Worm (Caenorhabditis elegans) whole organism, L4 larva: ENCODE data around the gene gtf-2E2.

Experiments
- F10B5.3 ChIP-seq: sonication (generic microtip); optimal IDR thresholded peaks from 2 replicates; lab custom pipeline; 2016; ENCODE audit warnings: mild to moderate bottlenecking, missing genetic modification characterization, missing compliant biosample characterization
- F49E8.2 ChIP-seq: sonication (generic microtip); optimal IDR thresholded peaks from 2 replicates; lab custom pipeline; 2016; ENCODE audit warnings: missing compliant biosample characterization, mild to moderate bottlenecking, missing genetic modification characterization, borderline replicate concordance
- R02D3.7 ChIP-seq: fragments of 150-350 bp; sonication (generic microtip); optimal IDR thresholded peaks from 3 replicates; lab custom pipeline; 2014; ENCODE audit warnings: missing biosample characterization, missing genetic modification characterization
- Y48G9A.11 ChIP-seq: fragments of 200-800 bp; sonication (Bioruptor generic); IDR thresholded peaks from 2 replicates; pipeline ENCODE4 v1.3.6; 2022; ENCODE audit warnings: missing genetic modification reagents, missing genetic modification characterization, missing compliant biosample characterization
- Y5F2A.4 ChIP-seq: fragments of 200-800 bp; sonication (Bioruptor generic); optimal IDR thresholded peaks from 2 replicates; lab custom pipeline; 2018; ENCODE audit warnings: mild to moderate bottlenecking, missing genetic modification characterization, missing compliant biosample characterization
- ZK546.5 ChIP-seq, 2 experiments: sonication (generic microtip); optimal IDR thresholded peaks; 2 replicates each; lab custom pipeline; 2017; ENCODE audit warnings: missing biosample characterization in 2 of 2, missing genetic modification characterization in 2 of 2
- aha-1 ChIP-seq: fragments of 150-350 bp; peaks from one replicate; lab custom pipeline; 2014; ENCODE audit warnings: missing biosample characterization, missing genetic modification characterization
- ama-1 ChIP-seq: fragments of 150-350 bp; optimal IDR thresholded peaks from 2 replicates; lab custom pipeline; 2014; ENCODE audit warnings: inconsistent platforms, mixed read lengths
- arid-1 ChIP-seq: fragments of 200-800 bp; sonication (Bioruptor generic); conservative IDR thresholded peaks from 2 replicates; pipeline ENCODE4 v1.3.6; 2022; ENCODE audit warnings: missing genetic modification reagents, missing genetic modification characterization, missing compliant biosample characterization
- ceh-28 ChIP-seq: fragments of 150-350 bp; optimal IDR thresholded peaks from 2 replicates; lab custom pipeline; 2014; ENCODE audit warnings: missing biosample characterization, missing genetic modification reagents, missing genetic modification characterization
- ceh-62 ChIP-seq: sonication (generic microtip); optimal IDR thresholded peaks from 2 replicates; lab custom pipeline; 2017; ENCODE audit warnings: missing biosample characterization, missing genetic modification characterization
- ces-1 ChIP-seq: fragments of 150-350 bp; sonication (generic microtip); optimal IDR thresholded peaks from 4 replicates; lab custom pipeline; 2014; ENCODE audit warnings: missing biosample characterization, missing genetic modification reagents, missing genetic modification characterization
- cey-2 ChIP-seq: sonication (generic microtip); optimal IDR thresholded peaks from 3 replicates; lab custom pipeline; 2017; ENCODE audit warnings: missing genetic modification characterization, mild to moderate bottlenecking, missing compliant biosample characterization, antibody characterized with exemption, borderline replicate concordance; ENCODE audit not compliant: insufficient read depth
- daf-12 ChIP-seq: fragments of 150-350 bp; optimal IDR thresholded peaks from 2 replicates; lab custom pipeline; 2014; ENCODE audit warnings: missing biosample characterization, missing genetic modification reagents, missing genetic modification characterization
- daf-16 ChIP-seq, 3 experiments: sonication (generic microtip); optimal IDR thresholded peaks; 2 replicates each; lab custom pipeline; 2016 to 2017; ENCODE audit warnings: missing genetic modification characterization in 3 of 3, missing genetic modification reagents in 3 of 3, mild to moderate bottlenecking in 2 of 3, missing compliant biosample characterization in 2 of 3, missing biosample characterization in 1 of 3, moderate library complexity in 1 of 3
- dmd-6 ChIP-seq: fragments of 200-800 bp; sonication (Bioruptor generic); IDR thresholded peaks from 2 replicates; pipeline ENCODE4 v1.3.6; 2022; ENCODE audit warnings: missing genetic modification reagents, missing genetic modification characterization, missing compliant biosample characterization
- dpl-1 ChIP-seq: fragments of 150-350 bp; optimal IDR thresholded peaks from 2 replicates; lab custom pipeline; 2014; ENCODE audit warnings: missing biosample characterization, missing genetic modification reagents, missing genetic modification characterization
- duxl-1 ChIP-seq: sonication (generic microtip); optimal IDR thresholded peaks from 2 replicates; lab custom pipeline; 2016; ENCODE audit warnings: mild to moderate bottlenecking, missing genetic modification characterization, moderate library complexity, missing compliant biosample characterization; ENCODE audit not compliant: poor library complexity
- egl-27 ChIP-seq: sonication (generic microtip); optimal IDR thresholded peaks from 3 replicates; lab custom pipeline; 2017; ENCODE audit warnings: missing biosample characterization, missing genetic modification reagents, missing genetic modification characterization
- fos-1 ChIP-seq: fragments of 150-350 bp; optimal IDR thresholded peaks from 2 replicates; lab custom pipeline; 2014; ENCODE audit warnings: missing biosample characterization, missing genetic modification characterization
- hif-1 ChIP-seq, 2 experiments: sonication (generic microtip); optimal IDR thresholded peaks; 2 replicates each; lab custom pipeline; 2016 to 2017; ENCODE audit warnings: missing compliant biosample characterization in 2 of 2, missing genetic modification characterization in 2 of 2, missing genetic modification reagents in 2 of 2, missing genotype in 2 of 2, mild to moderate bottlenecking in 1 of 2
- hlh-11 ChIP-seq: fragments of 200-800 bp; sonication (Bioruptor generic); optimal IDR thresholded peaks from 2 replicates; lab custom pipeline; 2018; ENCODE audit warnings: mild to moderate bottlenecking, missing genetic modification characterization, missing compliant biosample characterization
- hlh-30 ChIP-seq: sonication (generic microtip); optimal IDR thresholded peaks from 2 replicates; lab custom pipeline; 2017; ENCODE audit warnings: antibody characterized with exemption, mild to moderate bottlenecking, missing genetic modification characterization, missing compliant biosample characterization; ENCODE audit not compliant: insufficient read depth
- jun-1 ChIP-seq: fragments of 150-350 bp; optimal IDR thresholded peaks from 2 replicates; lab custom pipeline; 2014; ENCODE audit warnings: missing biosample characterization, missing genetic modification reagents, missing genetic modification characterization
- lin-15B ChIP-seq: fragments of 150-350 bp; sonication (generic microtip); optimal IDR thresholded peaks from 3 replicates; lab custom pipeline; 2014; ENCODE audit warnings: missing biosample characterization, missing genetic modification characterization
- lin-29 ChIP-seq: fragments of 200-800 bp; sonication (Bioruptor generic); IDR thresholded peaks from 2 replicates; pipeline ENCODE4 v1.3.6; 2022; ENCODE audit warnings: missing genetic modification reagents, missing genetic modification characterization, missing compliant biosample characterization
- lin-39 ChIP-seq: fragments of 150-350 bp; optimal IDR thresholded peaks from 2 replicates; lab custom pipeline; 2014; ENCODE audit warnings: missing biosample characterization, missing genetic modification reagents, missing genetic modification characterization
- lsy-2 ChIP-seq, 2 experiments: fragments of 150-350 bp in 1 of 2; sonication (generic microtip) in 1 of 2; optimal IDR thresholded peaks; 2 replicates each; lab custom pipeline; 2014 to 2017; ENCODE audit warnings: missing biosample characterization in 2 of 2, missing genetic modification characterization in 2 of 2
- madf-5 ChIP-seq, 2 experiments: fragments of 200-800 bp; sonication (Bioruptor generic); IDR thresholded peaks; 2 replicates each; pipeline ENCODE4 v1.3.6; 2022; ENCODE audit warnings: missing compliant biosample characterization in 2 of 2, missing genetic modification characterization in 2 of 2
- madf-9 ChIP-seq: fragments of 200-800 bp; sonication (Bioruptor generic); conservative IDR thresholded peaks from 2 replicates; pipeline ENCODE4 v1.3.6; 2022; ENCODE audit warnings: missing genetic modification reagents, missing genetic modification characterization, missing compliant biosample characterization
- mep-1 ChIP-seq: fragments of 150-350 bp; sonication (generic microtip); optimal IDR thresholded peaks from 3 replicates; lab custom pipeline; 2014; ENCODE audit warnings: missing biosample characterization, missing genetic modification characterization
- mes-2 ChIP-seq: sonication (generic microtip); optimal IDR thresholded peaks from 2 replicates; lab custom pipeline; 2016; ENCODE audit warnings: missing genotype, mild to moderate bottlenecking, missing genetic modification characterization, missing compliant biosample characterization; ENCODE audit not compliant: poor library complexity, severe bottlenecking
- mxl-2 ChIP-seq: fragments of 200-800 bp; sonication (Bioruptor generic); conservative IDR thresholded peaks from 2 replicates; pipeline ENCODE4 v1.3.6; 2022; ENCODE audit warnings: missing genetic modification reagents, missing genetic modification characterization, missing compliant biosample characterization
- nhr-11 ChIP-seq: fragments of 150-350 bp; optimal IDR thresholded peaks from 2 replicates; lab custom pipeline; 2014; ENCODE audit warnings: missing biosample characterization, missing genetic modification characterization
- nhr-111 ChIP-seq: fragments of 200-800 bp; sonication (Bioruptor generic); optimal IDR thresholded peaks from 2 replicates; lab custom pipeline; 2018; ENCODE audit warnings: mild to moderate bottlenecking, missing genetic modification characterization, missing compliant biosample characterization
- nhr-41 ChIP-seq: fragments of 200-800 bp; sonication (Bioruptor generic); IDR thresholded peaks from 2 replicates; pipeline ENCODE4 v1.3.6; 2022; ENCODE audit warnings: missing genetic modification reagents, missing genetic modification characterization, missing compliant biosample characterization
- nhr-42 ChIP-seq: fragments of 200-800 bp; sonication (Bioruptor generic); IDR thresholded peaks from 2 replicates; pipeline ENCODE4 v1.3.6; 2022; ENCODE audit warnings: missing genetic modification characterization, missing compliant biosample characterization
- nhr-48 ChIP-seq: sonication (generic microtip); optimal IDR thresholded peaks from 2 replicates; lab custom pipeline; 2016; ENCODE audit warnings: mild to moderate bottlenecking, missing genetic modification characterization, missing compliant biosample characterization
- nhr-76 ChIP-seq: fragments of 150-350 bp; optimal IDR thresholded peaks from 2 replicates; lab custom pipeline; 2014; ENCODE audit warnings: missing biosample characterization, missing genetic modification characterization
- pha-4 ChIP-seq, 2 experiments: fragments of 150-350 bp in 1 of 2; fragments of 200-800 bp in 1 of 2; sonication (Bioruptor generic) in 1 of 2; IDR thresholded peaks in 1 of 2; optimal IDR thresholded peaks in 1 of 2; 2 replicates each; pipeline versions ENCODE4 v1.3.6 to Lab custom; 2014 to 2022; ENCODE audit warnings: missing genetic modification characterization in 2 of 2, missing genetic modification reagents in 2 of 2, missing biosample characterization in 1 of 2, missing compliant biosample characterization in 1 of 2
- pqm-1 ChIP-seq: sonication (generic microtip); optimal IDR thresholded peaks from 2 replicates; lab custom pipeline; 2017; ENCODE audit warnings: missing biosample characterization, missing genetic modification characterization
- saeg-2 ChIP-seq: fragments of 200-800 bp; sonication (Bioruptor generic); IDR thresholded peaks from 2 replicates; pipeline ENCODE4 v1.3.6; 2022; ENCODE audit warnings: missing genetic modification reagents, missing genetic modification characterization, missing compliant biosample characterization
- spr-3 ChIP-seq: fragments of 200-800 bp; sonication (Bioruptor generic); optimal IDR thresholded peaks from 2 replicates; lab custom pipeline; 2018; ENCODE audit warnings: mild to moderate bottlenecking, missing genetic modification characterization, missing compliant biosample characterization
- tag-97 ChIP-seq: fragments of 200-800 bp; sonication (Bioruptor generic); IDR thresholded peaks from 2 replicates; pipeline ENCODE4 v1.3.6; 2022; ENCODE audit warnings: missing genetic modification characterization, missing compliant biosample characterization
- tra-1 ChIP-seq: fragments of 200-800 bp; sonication (Bioruptor generic); IDR thresholded peaks from 2 replicates; pipeline ENCODE4 v1.3.6; 2022; ENCODE audit warnings: missing genetic modification reagents, missing genetic modification characterization, missing compliant biosample characterization
- unc-39 ChIP-seq: sonication (generic microtip); optimal IDR thresholded peaks from 2 replicates; lab custom pipeline; 2017; ENCODE audit warnings: missing biosample characterization, missing genetic modification characterization
- vab-7 ChIP-seq: fragments of 200-800 bp; sonication (Bioruptor generic); IDR thresholded peaks from 2 replicates; pipeline ENCODE4 v1.3.6; 2022; ENCODE audit warnings: missing genetic modification reagents, missing genetic modification characterization, missing compliant biosample characterization
- zfp-3 ChIP-seq: fragments of 200-800 bp; sonication (Bioruptor generic); conservative IDR thresholded peaks from 2 replicates; pipeline ENCODE4 v1.3.6; 2022; ENCODE audit warnings: missing genetic modification reagents, missing genetic modification characterization, missing compliant biosample characterization
- zip-11 ChIP-seq: fragments of 200-800 bp; sonication (Bioruptor generic); IDR thresholded peaks from 2 replicates; pipeline ENCODE4 v1.3.6; 2022; ENCODE audit warnings: missing genetic modification characterization, missing compliant biosample characterization

Gene gtf-2E2

ce11 chrII:11547254-11547687 lies 5.0 kb upstream of the gtf-2E2 start, which contains the start of gene F54D5.7 (continued):
- TF ChIP-seq F10B5.3 = no peak
- TF ChIP-seq vab-7 (GFP tag; lab: Robert Waterston, UW) = no peak
- peak; percentile 77 for TF ChIP-seq mep-1 (tag; lab: Kevin White, UChicago)
- TF ChIP-seq ceh-62 = no peak
- peak; percentile 92 for TF ChIP-seq zfp-3
- peak; percentile 76 for TF ChIP-seq hlh-11 (tag; lab: Kevin White, UChicago)
- TF ChIP-seq nhr-41 (GFP tag; lab: Robert Waterston, UW) = 0 out of 2 replicates have a peak, but pooled peaks have one; percentile 33
- no peak for TF ChIP-seq nhr-11 (tag; lab: Kevin White, UChicago)
- no peak for TF ChIP-seq nhr-76 (tag; lab: Kevin White, UChicago)
- no peak for TF ChIP-seq zip-11
- peak; percentile 66; the same call in 1 of the 2 replicates for TF ChIP-seq pha-4 (GFP tag; IDR thresholded peaks at IDR 0.05; lab: Robert Waterston, UW)
- TF ChIP-seq pha-4 (tag; optimal IDR thresholded peaks at IDR 0.05; lab: Kevin White, UChicago) = no peak
- TF ChIP-seq spr-3 = peak; percentile 56
- TF ChIP-seq madf-5 (GFP tag; IDR thresholded peaks at IDR 0.05; lab: Robert Waterston, UW) = 0 out of 4 replicates have a peak, but pooled peaks of 1 of the 2 experiments have one; percentile 7
- peak; percentile 65 for TF ChIP-seq arid-1
- TF ChIP-seq madf-9 (GFP tag; lab: Robert Waterston, UW) = peak; percentile 36; the same call in 1 of the 2 replicates
- peak; percentile 44; the same call in 1 of the 2 replicates for TF ChIP-seq Y48G9A.11
- peak; percentile 34 for TF ChIP-seq ceh-28 (tag; lab: Kevin White, UChicago)
- no peak for TF ChIP-seq nhr-111 (GFP tag; lab: Kevin White, UChicago)
- no peak for TF ChIP-seq hif-1 (tag; optimal IDR thresholded peaks at IDR 0.05; lab: Kevin White, UChicago)
- peak; percentile 76 for TF ChIP-seq ama-1
- TF ChIP-seq hlh-30 = peak; percentile 80
- TF ChIP-seq egl-27 = no peak
- no peak for TF ChIP-seq ces-1 (GFP tag; lab: Kevin White, UChicago)
- no peak for TF ChIP-seq fos-1 (tag; lab: Kevin White, UChicago)
- TF ChIP-seq aha-1 = peak; percentile 97
- peak in 1 of 2 experiments; percentile 42 for TF ChIP-seq daf-16 (GFP tag; optimal IDR thresholded peaks at IDR 0.05; lab: Kevin White, UChicago)
- TF ChIP-seq daf-16 (tag; optimal IDR thresholded peaks at IDR 0.05; lab: Kevin White, UChicago) = peak; percentile 58
- TF ChIP-seq duxl-1 (tag; lab: Kevin White, UChicago) = no peak
- TF ChIP-seq dmd-6 (GFP tag; lab: Robert Waterston, UW) = peak; percentile 55
- TF ChIP-seq Y5F2A.4 (GFP tag; lab: Kevin White, UChicago) = no peak
- no peak for TF ChIP-seq R02D3.7
- no peak for TF ChIP-seq jun-1 (tag; lab: Kevin White, UChicago)
- TF ChIP-seq saeg-2 = no peak
- TF ChIP-seq nhr-48 (tag; lab: Kevin White, UChicago) = peak; percentile 3
- no peak for TF ChIP-seq daf-12 (tag; lab: Kevin White, UChicago)
- no peak for TF ChIP-seq ZK546.5 (tag; optimal IDR thresholded peaks at IDR 0.05; lab: Kevin White, UChicago)
- TF ChIP-seq lin-15B (tag; lab: Kevin White, UChicago) = no peak
- TF ChIP-seq unc-39 (tag; lab: Kevin White, UChicago) = no peak
- TF ChIP-seq mxl-2 = peak; percentile 65; the same call in 1 of the 2 replicates
- no peak for TF ChIP-seq cey-2
- TF ChIP-seq tag-97 (GFP tag; lab: Robert Waterston, UW) = no peak
- TF ChIP-seq tra-1 (GFP tag; lab: Robert Waterston, UW) = peak; percentile 46; the same call in 1 of the 2 replicates
- peak; percentile 2 for TF ChIP-seq pqm-1
- TF ChIP-seq lin-29 (GFP tag; lab: Robert Waterston, UW) = no peak
- TF ChIP-seq mes-2 (tag; lab: Kevin White, UChicago) = no peak
- no peak for TF ChIP-seq lin-39 (tag; lab: Kevin White, UChicago)
- peak; percentile 56 for TF ChIP-seq F49E8.2 (tag; lab: Kevin White, UChicago)
- peak; percentile 68; the same call in 1 of the 2 replicates for TF ChIP-seq nhr-42
- TF ChIP-seq lsy-2 (tag; optimal IDR thresholded peaks at IDR 0.05; lab: Kevin White, UChicago) = peak; percentile 3 to 76
- TF ChIP-seq dpl-1 = peak; percentile 49
